Worm (Caenorhabditis elegans): Measurements from ENCODE around the gene nhr-21.

ce11 chrII:7385442-7385841 is 46.4 kb downstream of the nhr-21 start, which contains the start of gene sre-3:
- TF ChIP-seq unc-130 (GFP tag; optimal IDR thresholded peaks at IDR 0.05), result no peak
- no peak for TF ChIP-seq B0019.2 (GFP tag; conservative IDR thresholded peaks at IDR 0.05)
- no peak for TF ChIP-seq nhr-179 (tag; optimal IDR thresholded peaks at IDR 0.05)
- TF ChIP-seq F37B4.10 (GFP tag; IDR thresholded peaks at IDR 0.05), result no peak
- no peak for TF ChIP-seq mxl-1 (tag; optimal IDR thresholded peaks at IDR 0.05)
- TF ChIP-seq madf-3 (GFP tag; IDR thresholded peaks at IDR 0.05), result no peak
- TF ChIP-seq ZK185.1 (tag; optimal IDR thresholded peaks at IDR 0.05; ENCODE audit: poor library complexity, severe bottlenecking), result no peak
- no peak for TF ChIP-seq ccch-3 (GFP tag; optimal IDR thresholded peaks at IDR 0.05)
- no peak for TF ChIP-seq K12H6.12 (tag; optimal IDR thresholded peaks at IDR 0.05)
- TF ChIP-seq efl-1 (GFP tag; optimal IDR thresholded peaks at IDR 0.05), result no peak
- TF ChIP-seq bed-2 (GFP tag; IDR thresholded peaks at IDR 0.05), result no peak
- TF ChIP-seq F23B12.7 (tag; optimal IDR thresholded peaks at IDR 0.05; ENCODE audit: insufficient read depth), result no peak
- TF ChIP-seq madf-10 (tag; optimal IDR thresholded peaks at IDR 0.05), result no peak
